Worm (Caenorhabditis elegans): ENCODE data around the gene ceh-22.

ceh-22 gene

DNA sequence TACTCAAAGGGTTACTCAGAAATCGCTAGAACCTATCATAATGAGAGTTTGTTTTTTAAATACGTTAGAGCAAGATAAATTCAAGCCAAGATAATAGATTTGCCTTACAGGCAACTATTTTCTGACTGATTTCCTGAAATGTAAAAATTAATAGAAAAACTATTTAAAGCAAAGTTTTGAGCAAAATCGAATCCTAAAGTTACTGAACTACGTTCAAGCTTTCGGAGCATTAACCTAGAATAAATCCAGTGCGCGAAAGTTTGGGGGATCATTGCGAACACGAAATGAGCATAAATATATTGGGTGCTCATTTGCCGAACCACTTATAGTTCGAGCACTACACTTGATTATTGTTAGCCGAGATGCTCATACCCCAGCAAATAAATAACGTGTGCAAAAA is at the start of gene ceh-22:
Gene ceh-22 (plus strand): TSS at position 301 of the 400 bp plus-strand sequence.
- TF ChIP-seq ama-1 (optimal IDR thresholded peaks at IDR 0.05) (no peak), mef-2 (tag; optimal IDR thresholded peaks at IDR 0.05) (no peak), alr-1 (tag; optimal IDR thresholded peaks at IDR 0.05; ENCODE audit: borderline replicate concordance) (no peak), pax-3 (tag; optimal IDR thresholded peaks at IDR 0.05) (no peak), ztf-4 (tag; optimal IDR thresholded peaks at IDR 0.05) (no peak), ceh-88 (GFP tag; IDR thresholded peaks at IDR 0.05) (no peak), unc-62 (GFP tag; optimal IDR thresholded peaks at IDR 0.05) (no peak), fkh-10 (GFP tag; optimal IDR thresholded peaks at IDR 0.05) (no peak), aly-2 (tag; optimal IDR thresholded peaks at IDR 0.05) (no peak), F16B12.6 (tag; optimal IDR thresholded peaks at IDR 0.05) (no peak), efl-3 (GFP tag; optimal IDR thresholded peaks at IDR 0.05) (no peak), fos-1 (tag; optimal IDR thresholded peaks at IDR 0.05) (no peak)

DNA sequence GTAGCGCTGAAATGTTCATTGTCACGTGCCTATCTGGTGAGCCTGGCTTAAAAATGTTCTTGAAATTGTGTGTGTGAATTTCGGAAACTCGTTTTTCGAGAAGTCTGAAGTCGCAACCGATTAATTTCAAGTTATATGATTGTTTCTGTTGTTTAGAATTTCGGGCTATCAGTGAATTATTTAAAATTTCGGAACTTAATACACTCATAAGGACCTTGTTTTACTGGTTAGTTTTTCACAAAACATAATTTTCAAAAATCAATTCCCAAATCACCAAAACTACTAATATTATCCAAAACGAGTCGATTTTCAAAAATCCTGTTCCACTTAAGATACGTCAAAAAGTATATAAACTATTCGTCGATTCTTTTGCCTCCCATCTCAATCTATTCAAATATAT is 41.2 kb upstream of the ceh-22 start:
- no peak for TF ChIP-seq lsy-2 (tag; optimal IDR thresholded peaks at IDR 0.05)
- no peak for TF ChIP-seq irx-1 (tag; optimal IDR thresholded peaks at IDR 0.05)
- no peak for TF ChIP-seq elt-3 (tag; optimal IDR thresholded peaks at IDR 0.05)
- no peak for TF ChIP-seq ztf-11 (tag; optimal IDR thresholded peaks at IDR 0.05)

DNA sequence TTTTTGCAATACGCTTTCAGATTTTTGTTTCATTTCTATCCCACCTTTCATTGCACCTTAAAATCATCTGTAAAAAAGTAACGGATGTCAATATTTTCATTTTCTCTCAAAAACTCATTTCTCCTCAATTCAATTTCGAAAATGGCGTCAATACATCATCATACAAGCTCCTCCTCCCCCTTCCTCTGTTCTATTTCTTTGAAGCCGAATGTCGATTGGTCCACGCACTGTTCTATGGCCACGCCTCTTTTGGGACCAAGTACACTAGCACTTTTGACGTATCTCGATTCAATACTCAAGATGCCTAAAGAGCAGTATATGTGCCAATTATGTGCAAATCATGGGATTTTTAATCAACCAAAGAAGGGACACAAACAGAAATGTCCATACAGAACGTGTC is 39.0 kb upstream of the ceh-22 start, which contains the start of gene mab-23:
Gene mab-23 (plus strand): TSS at position 301 of the 400 bp plus-strand sequence.
- TF ChIP-seq ets-5 (GFP tag; IDR thresholded peaks at IDR 0.05), result no peak
- no peak for TF ChIP-seq ztf-4 (tag; optimal IDR thresholded peaks at IDR 0.05)
- no peak for TF ChIP-seq snu-23 (GFP tag; optimal IDR thresholded peaks at IDR 0.05)
- no peak for TF ChIP-seq ztf-11 (tag; optimal IDR thresholded peaks at IDR 0.05)
- no peak for TF ChIP-seq unc-86 (tag; optimal IDR thresholded peaks at IDR 0.05)
- no peak for TF ChIP-seq lin-39 (tag; optimal IDR thresholded peaks at IDR 0.05)
- no peak for TF ChIP-seq efl-1 (optimal IDR thresholded peaks at IDR 0.05)
- no peak for TF ChIP-seq efl-1 (GFP tag; optimal IDR thresholded peaks at IDR 0.05 in 1 of 2)

DNA sequence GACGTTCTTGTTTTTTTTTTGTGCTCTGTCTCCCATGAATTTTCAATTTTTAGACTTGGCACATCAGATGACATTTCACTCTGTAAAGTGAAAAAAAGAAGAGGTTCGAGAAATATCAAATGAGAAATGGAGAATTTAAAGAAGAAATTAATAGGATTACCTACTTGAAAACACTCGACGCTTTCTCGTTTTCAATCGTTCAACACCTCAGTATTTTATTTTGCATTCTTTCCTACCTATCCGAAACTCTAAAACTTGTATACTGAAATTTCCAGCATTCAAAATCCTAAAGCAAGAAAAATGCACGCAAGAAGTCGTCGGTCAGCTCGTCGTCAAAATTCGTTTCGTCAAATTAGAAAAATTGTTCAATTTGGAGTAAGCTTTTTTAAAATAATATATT is 36.0 kb upstream of the ceh-22 start, which contains the start of gene kvs-2:
Gene kvs-2 (plus strand): TSS at position 301 of the 400 bp plus-strand sequence.
- TF ChIP-seq aha-1 (tag; optimal IDR thresholded peaks at IDR 0.05) (no peak), mef-2 (tag; optimal IDR thresholded peaks at IDR 0.05) (no peak), elt-3 (tag; optimal IDR thresholded peaks at IDR 0.05) (no peak), lin-14 (GFP tag; optimal IDR thresholded peaks at IDR 0.05) (no peak), dpl-1 (GFP tag; optimal IDR thresholded peaks at IDR 0.05) (no peak), lsy-2 (tag; optimal IDR thresholded peaks at IDR 0.05) (no peak), nhr-71 (tag; optimal IDR thresholded peaks at IDR 0.05) (no peak), egl-13 (tag; optimal IDR thresholded peaks at IDR 0.05) (no peak), mdl-1 (tag; optimal IDR thresholded peaks at IDR 0.05) (no peak), pax-3 (tag; optimal IDR thresholded peaks at IDR 0.05) (no peak), nhr-28 (tag; optimal IDR thresholded peaks at IDR 0.05) (no peak), rnt-1 (tag; optimal IDR thresholded peaks at IDR 0.05) (no peak), mab-9 (GFP tag; IDR thresholded peaks at IDR 0.05) (no peak), vab-15 (tag; optimal IDR thresholded peaks at IDR 0.05) (no peak), Y116A8C.19 (tag; optimal IDR thresholded peaks at IDR 0.05; ENCODE audit: borderline replicate concordance) (no peak), hlh-17 (GFP tag; optimal IDR thresholded peaks at IDR 0.05; ENCODE audit: borderline replicate concordance) (no peak), sptf-1 (tag; optimal IDR thresholded peaks at IDR 0.05) (no peak), lin-39 (tag; optimal IDR thresholded peaks at IDR 0.05) (no peak), fkh-8 (tag; optimal IDR thresholded peaks at IDR 0.05) (no peak), sup-37 (GFP tag; optimal IDR thresholded peaks at IDR 0.05) (no peak)
